Worm (Caenorhabditis elegans): ENCODE data around the gene srz-70.

The srz-70 gene

ce11 chrIV:3520957-3521356, 42.1 kb upstream of the srz-70 start:
- TF ChIP-seq tbx-37 (GFP tag; conservative IDR thresholded peaks at IDR 0.05) (no peak), flt-1 (GFP tag; IDR thresholded peaks at IDR 0.05) (0 out of 2 replicates have a peak, but pooled peaks have one; percentile 9), ets-7 (tag; optimal IDR thresholded peaks at IDR 0.05) (no peak), hnd-1 (tag; optimal IDR thresholded peaks at IDR 0.05) (no peak)

- no peak for TF ChIP-seq hmg-4 (GFP tag; optimal IDR thresholded peaks at IDR 0.05)
These were observed 41.6 kb upstream of the srz-70 start for ce11 chrIV:3520374-3520773.

- TF ChIP-seq ets-7 (tag; optimal IDR thresholded peaks at IDR 0.05) (no peak), tbx-11 (GFP tag; IDR thresholded peaks at IDR 0.05) (no peak), hmbx-1 (tag; optimal IDR thresholded peaks at IDR 0.05) (no peak), hnd-1 (tag; optimal IDR thresholded peaks at IDR 0.05) (no peak), ceh-36 (tag; optimal IDR thresholded peaks at IDR 0.05) (no peak), pes-1 (GFP tag; IDR thresholded peaks at IDR 0.05) (no peak)
These were observed 40.5 kb upstream of the srz-70 start for ce11 chrIV:3519352-3519751.

- no peak for TF ChIP-seq hmbx-1 (tag; optimal IDR thresholded peaks at IDR 0.05)
- TF ChIP-seq hmg-4 (GFP tag; optimal IDR thresholded peaks at IDR 0.05): no peak
- TF ChIP-seq ama-1 (optimal IDR thresholded peaks at IDR 0.05): no peak
- no peak for TF ChIP-seq F13C5.2 (tag; optimal IDR thresholded peaks at IDR 0.05)
These were observed 38.8 kb upstream of the srz-70 start for ce11 chrIV:3517582-3517981.

DNA sequence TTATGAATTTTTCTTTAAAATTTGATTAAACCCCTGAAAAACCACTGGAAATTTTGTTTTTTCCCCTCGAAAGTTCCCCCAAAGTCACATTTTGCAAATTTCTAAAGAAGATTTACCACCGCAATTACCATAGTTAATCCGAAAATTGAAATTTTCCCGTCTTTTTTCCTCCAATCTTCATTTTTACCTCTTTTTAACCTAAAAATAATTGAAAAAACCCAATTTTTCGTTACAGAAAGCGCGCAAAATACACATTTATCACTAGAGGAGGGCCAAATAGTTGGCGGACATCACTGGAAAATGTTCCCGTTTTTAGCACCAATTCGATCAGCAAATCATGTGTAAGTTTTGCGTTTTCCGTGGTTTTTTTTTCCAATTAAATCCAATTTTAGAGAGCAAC, 37.8 kb upstream of the srz-70 start, which contains the start of gene unc-33:
Gene unc-33 (plus strand): TSS at position 301 of the 400 bp plus-strand sequence.
- TF ChIP-seq sea-1 (GFP tag; conservative IDR thresholded peaks at IDR 0.05) (no peak), tbx-37 (GFP tag; conservative IDR thresholded peaks at IDR 0.05) (no peak), F13C5.2 (tag; optimal IDR thresholded peaks at IDR 0.05) (no peak), scrt-1 (GFP tag; IDR thresholded peaks at IDR 0.05) (no peak), ceh-13 (GFP tag; optimal IDR thresholded peaks at IDR 0.05) (no peak), aly-1 (tag; optimal IDR thresholded peaks at IDR 0.05) (no peak), pes-1 (GFP tag; IDR thresholded peaks at IDR 0.05) (no peak), ceh-36 (tag; optimal IDR thresholded peaks at IDR 0.05) (no peak), B0310.2 (tag; optimal IDR thresholded peaks at IDR 0.05) (no peak), ets-7 (tag; optimal IDR thresholded peaks at IDR 0.05) (no peak), tra-4 (tag; optimal IDR thresholded peaks at IDR 0.05) (no peak)

DNA sequence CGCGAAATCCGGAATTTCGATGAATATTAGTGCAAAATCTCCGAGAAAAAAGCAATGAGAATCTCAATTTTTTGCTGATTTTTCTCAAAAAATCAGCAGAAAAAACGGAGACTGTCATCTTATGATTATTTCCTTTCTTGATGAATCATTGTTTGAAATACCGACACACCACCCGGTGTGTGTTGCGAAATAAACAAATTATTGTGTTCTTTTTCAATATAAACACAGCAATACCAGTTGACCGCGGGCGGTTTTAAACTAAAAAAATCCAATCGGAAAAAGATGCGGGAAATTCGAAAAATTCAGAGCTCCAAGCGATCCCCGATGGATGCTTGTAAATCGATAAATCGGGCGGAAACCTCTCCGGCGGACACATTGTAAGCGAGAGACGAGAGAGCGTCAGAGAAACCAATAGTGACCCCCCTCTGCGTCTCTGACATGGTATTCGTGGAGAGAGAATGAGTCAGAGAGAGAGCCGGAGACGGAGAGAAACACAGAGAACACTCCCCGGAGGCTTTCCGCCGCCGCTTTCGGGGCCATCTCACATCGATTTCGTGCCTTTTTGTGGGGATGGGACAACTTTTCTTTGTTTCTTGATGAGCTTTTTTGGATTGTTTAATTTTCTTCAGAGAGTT, 36.7 kb upstream of the srz-70 start:
- peak; percentile 65 for TF ChIP-seq hmg-4 (GFP tag; optimal IDR thresholded peaks at IDR 0.05)
- no peak for TF ChIP-seq aly-1 (tag; optimal IDR thresholded peaks at IDR 0.05)

DNA sequence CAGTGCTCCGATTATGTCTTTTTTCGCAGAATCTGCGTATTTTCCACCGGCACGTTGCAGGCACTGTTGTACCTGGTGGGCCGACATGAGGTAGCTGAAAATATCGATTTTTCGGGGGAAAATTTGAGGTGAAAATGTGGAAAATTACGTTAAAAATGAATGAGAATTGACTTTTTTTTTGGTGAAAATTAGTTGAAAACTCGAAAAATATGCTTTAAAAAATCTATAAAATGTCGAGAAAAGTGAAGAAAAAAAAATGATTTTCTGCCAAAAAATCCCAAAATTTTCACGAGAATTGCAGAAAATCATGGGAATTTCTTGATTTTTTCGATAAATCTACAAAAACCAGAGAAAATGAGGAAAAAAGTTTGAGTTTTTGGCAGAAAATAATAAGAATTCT, 35.7 kb upstream of the srz-70 start, which contains the start of gene tsg-101:
Gene tsg-101 (minus strand): TSS at position 101 of the 400 bp plus-strand sequence.
- no peak for TF ChIP-seq scrt-1 (GFP tag; IDR thresholded peaks at IDR 0.05)
- TF ChIP-seq hnd-1 (tag; optimal IDR thresholded peaks at IDR 0.05): no peak
- TF ChIP-seq tbx-37 (GFP tag; conservative IDR thresholded peaks at IDR 0.05): no peak
- TF ChIP-seq aly-1 (tag; optimal IDR thresholded peaks at IDR 0.05): no peak
- no peak for TF ChIP-seq hmg-4 (GFP tag; optimal IDR thresholded peaks at IDR 0.05)
- no peak for TF ChIP-seq ceh-36 (tag; optimal IDR thresholded peaks at IDR 0.05)

- TF ChIP-seq tbx-11 (GFP tag; IDR thresholded peaks at IDR 0.05): no peak
- TF ChIP-seq hmbx-1 (tag; optimal IDR thresholded peaks at IDR 0.05): no peak
- no peak for TF ChIP-seq pes-1 (GFP tag; IDR thresholded peaks at IDR 0.05)
- TF ChIP-seq hmg-4 (GFP tag; optimal IDR thresholded peaks at IDR 0.05): no peak
- no peak for TF ChIP-seq ama-1 (optimal IDR thresholded peaks at IDR 0.05)
- no peak for TF ChIP-seq F13C5.2 (tag; optimal IDR thresholded peaks at IDR 0.05)
- no peak for TF ChIP-seq ets-7 (tag; optimal IDR thresholded peaks at IDR 0.05)
- TF ChIP-seq hnd-1 (tag; optimal IDR thresholded peaks at IDR 0.05): no peak
- no peak for TF ChIP-seq scrt-1 (GFP tag; IDR thresholded peaks at IDR 0.05)
- TF ChIP-seq aly-1 (tag; optimal IDR thresholded peaks at IDR 0.05): no peak
- no peak for TF ChIP-seq tbx-37 (GFP tag; conservative IDR thresholded peaks at IDR 0.05)
- TF ChIP-seq tra-4 (tag; optimal IDR thresholded peaks at IDR 0.05): no peak
- TF ChIP-seq flt-1 (GFP tag; IDR thresholded peaks at IDR 0.05): no peak
- TF ChIP-seq ceh-36 (tag; optimal IDR thresholded peaks at IDR 0.05): no peak
- no peak for TF ChIP-seq sea-1 (GFP tag; conservative IDR thresholded peaks at IDR 0.05)
- TF ChIP-seq B0310.2 (tag; optimal IDR thresholded peaks at IDR 0.05): no peak
- no peak for TF ChIP-seq ceh-13 (GFP tag; optimal IDR thresholded peaks at IDR 0.05)
These were observed 30.8 kb upstream of the srz-70 start, which contains the start of gene ced-10 for ce11 chrIV:3509477-3510063. Gene ced-10, minus strand, starts transcription at chrIV:3509527.

- TF ChIP-seq tra-4 (tag; optimal IDR thresholded peaks at IDR 0.05): no peak
- peak; percentile 41 for TF ChIP-seq ama-1 (optimal IDR thresholded peaks at IDR 0.05)
- no peak for TF ChIP-seq scrt-1 (GFP tag; IDR thresholded peaks at IDR 0.05)
- TF ChIP-seq B0310.2 (tag; optimal IDR thresholded peaks at IDR 0.05): no peak
- no peak for TF ChIP-seq tbx-37 (GFP tag; conservative IDR thresholded peaks at IDR 0.05)
These were observed 27.1 kb upstream of the srz-70 start for ce11 chrIV:3505940-3506339.

All from whole organism, early embryonic.